Fruit fly (Drosophila melanogaster) whole organism, embryonic: ENCODE data around the gene nkt.

Experiments used
- Ada2b ChIP-seq: fragments of 200-800 bp; sonication (Bioruptor generic); IDR thresholded peaks from 2 replicates; pipeline ENCODE4 v1.3.6; 2022; ENCODE audit warnings: missing biosample characterization, missing genetic modification characterization
- Blimp-1 ChIP-seq: fragments of 200-800 bp; sonication (Bioruptor generic); optimal IDR thresholded peaks from 3 replicates; lab custom pipeline; 2018; ENCODE audit warnings: missing biosample characterization, missing genetic modification characterization, mild to moderate bottlenecking, moderate library complexity, missing genetic modification reagents
- CG11696 ChIP-seq: fragments of 200-800 bp; sonication (Bioruptor generic); IDR thresholded peaks from 2 replicates; pipeline ENCODE4 v1.3.6; 2022; ENCODE audit warnings: missing biosample characterization, missing genetic modification characterization
- CG12391 ChIP-seq: fragments of 200-800 bp; sonication (Bioruptor generic); optimal IDR thresholded peaks from 3 replicates; lab custom pipeline; 2018; ENCODE audit warnings: missing biosample characterization, mild to moderate bottlenecking, missing genetic modification characterization, moderate library complexity
- CG17328 ChIP-seq: fragments of 200-800 bp; sonication (Bioruptor generic); IDR thresholded peaks from 2 replicates; pipeline ENCODE4 v1.3.6; 2022; ENCODE audit warnings: missing biosample characterization, missing genetic modification characterization
- CG2120 ChIP-seq: fragments of 200-800 bp; sonication (Bioruptor generic); optimal IDR thresholded peaks from 3 replicates; lab custom pipeline; 2016; ENCODE audit warnings: missing biosample characterization, missing genetic modification characterization
- CG34422 ChIP-seq: fragments of 200-800 bp; sonication (Bioruptor generic); IDR thresholded peaks from 3 replicates; pipeline ENCODE4 v1.3.6; 2022; ENCODE audit warnings: missing biosample characterization, missing genetic modification characterization
- CG3847 ChIP-seq: fragments of 200-800 bp; sonication (Bioruptor generic); IDR thresholded peaks from 2 replicates; pipeline ENCODE4 v1.3.6; 2022; ENCODE audit warnings: missing biosample characterization, missing genetic modification characterization
- CG4707 ChIP-seq: fragments of 200-800 bp; sonication (Bioruptor generic); optimal IDR thresholded peaks from 2 replicates; lab custom pipeline; 2018; ENCODE audit warnings: missing biosample characterization, mild to moderate bottlenecking, missing genetic modification characterization, moderate library complexity
- CG6175 ChIP-seq: fragments of 200-800 bp; sonication (Bioruptor generic); IDR thresholded peaks from 3 replicates; pipeline ENCODE4 v1.3.6; 2022; ENCODE audit warnings: missing biosample characterization, missing genetic modification characterization
- CG7372 ChIP-seq: fragments of 200-800 bp; sonication (Bioruptor generic); IDR thresholded peaks from 2 replicates; pipeline ENCODE4 v1.3.6; 2022; ENCODE audit warnings: missing biosample characterization, missing genetic modification characterization
- CG8388 ChIP-seq: fragments of 200-800 bp; sonication (Bioruptor generic); optimal IDR thresholded peaks from 2 replicates; lab custom pipeline; 2019; ENCODE audit warnings: missing biosample characterization, mild to moderate bottlenecking, missing genetic modification characterization, moderate library complexity
- Deaf1 ChIP-seq: fragments of 200-800 bp; optimal IDR thresholded peaks from 3 replicates; lab custom pipeline; 2019; ENCODE audit warnings: missing biosample characterization, mild to moderate bottlenecking, missing genetic modification characterization, moderate library complexity
- Drgx ChIP-seq: fragments of 200-800 bp; sonication (Bioruptor generic); IDR thresholded peaks from 2 replicates; pipeline ENCODE4 v1.3.6; 2022; ENCODE audit warnings: missing biosample characterization, missing genetic modification characterization
- E2f1 ChIP-seq: fragments of 200-800 bp; sonication (Bioruptor generic); IDR thresholded peaks from 2 replicates; pipeline ENCODE4 v1.3.6; 2022; ENCODE audit warnings: missing biosample characterization, missing genetic modification characterization
- ERR ChIP-seq: fragments of 200-800 bp; sonication (Bioruptor generic); optimal IDR thresholded peaks from 2 replicates; lab custom pipeline; 2016; ENCODE audit warnings: missing biosample characterization, missing genetic modification characterization
- HLH3B ChIP-seq: fragments of 200-800 bp; sonication (Bioruptor generic); IDR thresholded peaks from 2 replicates; pipeline ENCODE4 v1.3.6; 2022; ENCODE audit warnings: missing biosample characterization, missing genetic modification characterization
- MTF-1 ChIP-seq: fragments of 200-800 bp; sonication (Bioruptor generic); optimal IDR thresholded peaks from 2 replicates; lab custom pipeline; 2018; ENCODE audit warnings: missing biosample characterization, mild to moderate bottlenecking, missing genetic modification characterization, borderline replicate concordance
- Med ChIP-seq: fragments of 200-800 bp; sonication (Bioruptor generic); peaks from one replicate; lab custom pipeline; 2016; ENCODE audit warnings: missing biosample characterization, missing genetic modification characterization, mild to moderate bottlenecking, inconsistent platforms, moderate library complexity
- Poxn ChIP-seq: fragments of 200-800 bp; sonication (Bioruptor generic); IDR thresholded peaks from 2 replicates; pipeline ENCODE4 v1.3.6; 2022; ENCODE audit warnings: missing biosample characterization, missing genetic modification characterization
- Xbp1 ChIP-seq: fragments of 200-800 bp; sonication (Bioruptor generic); optimal IDR thresholded peaks from 3 replicates; lab custom pipeline; 2016; ENCODE audit warnings: missing biosample characterization, mild to moderate bottlenecking, missing genetic modification characterization
- Xrp1 ChIP-seq: fragments of 200-800 bp; sonication (Bioruptor generic); IDR thresholded peaks from 2 replicates; pipeline ENCODE4 v1.3.6; 2022; ENCODE audit warnings: missing biosample characterization, missing genetic modification characterization
- bsh ChIP-seq, 2 experiments: fragments of 200-800 bp; sonication (Bioruptor generic); optimal IDR thresholded peaks; 2 replicates each; lab custom pipeline; 2017 to 2018; ENCODE audit warnings: mild to moderate bottlenecking in 2 of 2, missing biosample characterization in 2 of 2, missing genetic modification characterization in 2 of 2, moderate library complexity in 1 of 2
- cad ChIP-seq: fragments of >200 bp; optimal IDR thresholded peaks from 2 replicates; lab custom pipeline; 2017; ENCODE audit warnings: missing biosample characterization, missing genetic modification characterization
- dmrt11E ChIP-seq: fragments of 200-800 bp; sonication (Bioruptor generic); optimal IDR thresholded peaks from 3 replicates; lab custom pipeline; 2018; ENCODE audit warnings: missing biosample characterization, mild to moderate bottlenecking, missing genetic modification characterization, moderate library complexity
- dysf ChIP-seq: fragments of 200-800 bp; sonication (Bioruptor generic); IDR thresholded peaks from 3 replicates; pipeline ENCODE4 v1.3.6; 2022; ENCODE audit warnings: missing biosample characterization, missing genetic modification characterization
- exex ChIP-seq: fragments of 200-800 bp; sonication (Bioruptor generic); optimal IDR thresholded peaks from 4 replicates; lab custom pipeline; 2018; ENCODE audit warnings: missing biosample characterization, mild to moderate bottlenecking, missing genetic modification characterization, moderate library complexity
- gce ChIP-seq: fragments of 200-800 bp; sonication (Bioruptor generic); IDR thresholded peaks from 3 replicates; pipeline ENCODE4 v1.3.6; 2022; ENCODE audit warnings: missing biosample characterization, missing genetic modification characterization
- her ChIP-seq: fragments of 200-800 bp; sonication (Bioruptor generic); optimal IDR thresholded peaks from 2 replicates; lab custom pipeline; 2016; ENCODE audit warnings: missing biosample characterization, missing genetic modification characterization
- hkb ChIP-seq, 2 experiments: fragments of 200-800 bp in 1 of 2; fragments of >200 bp in 1 of 2; sonication (Bioruptor generic) in 1 of 2; IDR thresholded peaks in 1 of 2; optimal IDR thresholded peaks in 1 of 2; 2 replicates each; pipeline versions ENCODE4 v1.3.6 to Lab custom; 2017 to 2022; ENCODE audit warnings: missing biosample characterization in 1 of 2, missing genetic modification characterization in 1 of 2
- lmd ChIP-seq: fragments of 200-800 bp; sonication (Bioruptor generic); IDR thresholded peaks from 2 replicates; pipeline ENCODE4 v1.3.6; 2022; ENCODE audit warnings: missing biosample characterization, missing genetic modification characterization
- mirr ChIP-seq: fragments of 200-800 bp; sonication (Bioruptor generic); optimal IDR thresholded peaks from 3 replicates; lab custom pipeline; 2018; ENCODE audit warnings: missing biosample characterization, mild to moderate bottlenecking, missing genetic modification characterization
- prd ChIP-seq, 3 experiments: fragments of >200 bp in 2 of 3; fragments of 200-800 bp in 1 of 3; sonication (Bioruptor generic) in 1 of 3; optimal IDR thresholded peaks in 2 of 3; IDR thresholded peaks in 1 of 3; 2 replicates in 2 of 3; 3 replicates in 1 of 3; pipeline versions ENCODE4 v1.3.6 to Lab custom; 2017 to 2022; ENCODE audit warnings: missing biosample characterization in 1 of 3, missing genetic modification characterization in 1 of 3
- scrt ChIP-seq: fragments of 200-800 bp; sonication (Bioruptor generic); optimal IDR thresholded peaks from 2 replicates; lab custom pipeline; 2018; ENCODE audit warnings: missing biosample characterization, mild to moderate bottlenecking, missing genetic modification characterization, moderate library complexity
- sr ChIP-seq: fragments of 200-800 bp; sonication (Bioruptor generic); IDR thresholded peaks from 3 replicates; pipeline ENCODE4 v1.3.6; 2022; ENCODE audit warnings: missing biosample characterization, missing genetic modification characterization
- stwl ChIP-seq: fragments of 200-800 bp; sonication (Bioruptor generic); optimal IDR thresholded peaks from 3 replicates; lab custom pipeline; 2018; ENCODE audit warnings: missing biosample characterization, mild to moderate bottlenecking, missing genetic modification characterization, moderate library complexity
- vnd ChIP-seq: fragments of 200-800 bp; sonication (Bioruptor generic); IDR thresholded peaks from 3 replicates; pipeline ENCODE4 v1.3.6; 2022; ENCODE audit warnings: missing biosample characterization, missing genetic modification characterization; ENCODE audit not compliant: partially characterized antibody
- vvl ChIP-seq: fragments of 200-800 bp; sonication (Bioruptor generic); IDR thresholded peaks from 2 replicates; pipeline ENCODE4 v1.3.6; 2022; ENCODE audit warnings: missing biosample characterization, missing genetic modification characterization
- zfh1 ChIP-seq: fragments of 200-800 bp; sonication (Bioruptor generic); IDR thresholded peaks from 3 replicates; pipeline ENCODE4 v1.3.6; 2022; ENCODE audit warnings: missing biosample characterization, missing genetic modification characterization

Gene nkt

DNA sequence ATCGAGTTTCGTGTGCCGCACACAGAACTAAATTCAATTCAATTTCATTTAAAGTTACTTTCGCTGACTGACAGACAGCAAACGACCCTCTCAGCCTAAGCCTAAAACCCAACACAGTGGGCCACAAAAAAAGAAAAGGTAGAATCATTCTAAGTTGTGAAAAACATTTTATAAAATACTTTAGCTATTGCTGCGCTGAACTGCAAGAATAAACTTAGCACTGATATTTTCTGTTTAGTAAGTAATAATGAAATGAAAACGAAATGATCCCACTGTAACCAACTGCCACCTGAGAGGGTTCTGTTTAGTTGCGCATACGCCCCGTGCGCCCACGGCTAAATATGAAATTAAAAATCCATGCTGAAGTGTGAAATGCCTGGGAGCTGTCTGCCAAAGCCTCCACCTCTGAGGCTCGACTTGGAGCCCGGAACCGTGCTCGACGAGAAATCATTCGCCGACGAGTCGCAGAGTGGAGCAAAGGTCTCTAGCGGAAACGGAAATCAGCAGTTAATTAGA, 28.0 kb upstream of the nkt start, which contains the start of gene CG14142:
Gene CG14142, plus strand, starts transcription at position 466 of the 516 bp plus-strand sequence.
- TF ChIP-seq Poxn (no peak), Blimp-1 (GFP tag; lab: Kevin White, UChicago) (peak; percentile 39), E2f1 (GFP tag; lab: Robert Waterston, UW) (0 out of 2 replicates have a peak, but pooled peaks have one; percentile 12), scrt (GFP tag; lab: Kevin White, UChicago) (no peak), CG11696 (GFP tag; lab: Robert Waterston, UW) (no peak), CG3847 (GFP tag; lab: Robert Waterston, UW) (no peak), lmd (GFP tag; lab: Robert Waterston, UW) (peak; percentile 15; the same call in 1 of the 2 replicates), dmrt11E (tag; lab: Kevin White, UChicago) (peak; percentile 8), ERR (GFP tag; lab: Kevin White, UChicago) (no peak), dysf (GFP tag; lab: Robert Waterston, UW) (0 out of 3 replicates have a peak, but pooled peaks have one; percentile 12), vvl (0 out of 2 replicates have a peak, but pooled peaks have one; percentile 16), CG6175 (no peak), cad (GFP tag; lab: Kevin White, UChicago) (no peak), sr (GFP tag; lab: Robert Waterston, UW) (no peak), HLH3B (GFP tag; lab: Robert Waterston, UW) (0 out of 2 replicates have a peak, but pooled peaks have one; percentile 6), vnd (GFP tag; lab: Robert Waterston, UW) (no peak), bsh (GFP tag; optimal IDR thresholded peaks at IDR 0.05; lab: Kevin White, UChicago) (peak in 1 of 2 experiments; percentile 32), Ada2b (GFP tag; lab: Robert Waterston, UW) (0 out of 2 replicates have a peak, but pooled peaks have one; percentile 15), zfh1 (GFP tag; lab: Robert Waterston, UW) (peak; percentile 58; the same call in 1 of the 3 replicates), stwl (tag; lab: Kevin White, UChicago) (no peak), Xrp1 (GFP tag; lab: Robert Waterston, UW) (0 out of 2 replicates have a peak, but pooled peaks have one; percentile 10), Drgx (GFP tag; lab: Robert Waterston, UW) (peak; percentile 17; the same call in 1 of the 2 replicates), CG2120 (GFP tag; lab: Kevin White, UChicago) (peak; percentile 21), CG4707 (GFP tag; lab: Kevin White, UChicago) (peak; percentile 16), CG34422 (0 out of 3 replicates have a peak, but pooled peaks have one; percentile 35), CG7372 (GFP tag; lab: Robert Waterston, UW) (peak; percentile 35), CG12391 (tag; lab: Kevin White, UChicago) (peak; percentile 6), gce (GFP tag; lab: Robert Waterston, UW) (no peak), Med (GFP tag; lab: Kevin White, UChicago) (peak; percentile 50), Deaf1 (tag; lab: Kevin White, UChicago) (no peak), Xbp1 (GFP tag; lab: Kevin White, UChicago) (peak; percentile 2), CG17328 (GFP tag; lab: Robert Waterston, UW) (no peak), CG8388 (GFP tag; lab: Kevin White, UChicago) (no peak), hkb (optimal IDR thresholded peaks at IDR 0.05; lab: Kevin White, UChicago) (no peak), hkb (GFP tag; IDR thresholded peaks at IDR 0.05; lab: Robert Waterston, UW) (0 out of 2 replicates have a peak, but pooled peaks have one; percentile 16), prd (optimal IDR thresholded peaks at IDR 0.05; lab: Kevin White, UChicago) (no peak), prd (GFP tag; IDR thresholded peaks at IDR 0.05; lab: Robert Waterston, UW) (0 out of 3 replicates have a peak, but pooled peaks have one; percentile 32)

DNA sequence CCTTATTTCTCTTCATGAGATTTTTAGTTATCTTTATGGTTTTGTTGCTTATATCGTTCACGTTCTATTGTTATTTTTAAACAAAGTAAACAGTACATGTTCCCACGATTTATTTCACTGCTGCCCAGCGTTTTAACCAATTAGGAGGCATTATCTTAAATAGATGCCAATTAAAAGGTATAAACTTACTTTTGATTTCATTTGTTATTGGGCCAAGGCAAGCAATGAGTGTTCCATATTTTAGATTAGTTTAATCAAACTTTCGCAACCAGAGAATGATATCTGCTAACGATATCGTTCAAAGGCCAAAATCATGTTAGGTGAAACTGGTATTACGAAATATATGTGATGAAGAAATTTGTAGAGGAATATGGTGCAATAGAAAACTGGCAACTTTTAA, 18.2 kb upstream of the nkt start:
- TF ChIP-seq exex (peak; percentile 59), MTF-1 (GFP tag; lab: Kevin White, UChicago) (no peak), mirr (GFP tag; lab: Kevin White, UChicago) (peak; percentile 79), her (GFP tag; lab: Kevin White, UChicago) (no peak)
- TF ChIP-seq, all 482 proteins: peak for 2
